Fruit fly (Drosophila melanogaster) whole organism, embryonic: ENCODE measurements around the gene hdly.

Source experiments
- Abd-B ChIP-seq: fragments of 200-800 bp; sonication (Bioruptor generic); optimal IDR thresholded peaks from 2 replicates; lab custom pipeline; 2018; ENCODE audit warnings: missing biosample characterization, mild to moderate bottlenecking, missing genetic modification characterization, moderate library complexity
- Blimp-1 ChIP-seq: fragments of 200-800 bp; sonication (Bioruptor generic); optimal IDR thresholded peaks from 3 replicates; lab custom pipeline; 2018; ENCODE audit warnings: missing biosample characterization, missing genetic modification characterization, mild to moderate bottlenecking, moderate library complexity, missing genetic modification reagents
- CG10366 ChIP-seq: fragments of 200-800 bp; sonication (Bioruptor generic); IDR thresholded peaks from 2 replicates; pipeline ENCODE4 v1.3.6; 2022; ENCODE audit warnings: missing biosample characterization, missing genetic modification characterization
- CG11093 ChIP-seq: fragments of 200-800 bp; sonication (Bioruptor generic); IDR thresholded peaks from 3 replicates; pipeline ENCODE4 v1.3.6; 2022; ENCODE audit warnings: missing biosample characterization, missing genetic modification characterization
- CG11398 ChIP-seq: fragments of 200-800 bp; sonication (Bioruptor generic); optimal IDR thresholded peaks from 2 replicates; lab custom pipeline; 2016; ENCODE audit warnings: missing biosample characterization, missing genetic modification characterization
- CG11695 ChIP-seq: fragments of 200-800 bp; sonication (Bioruptor generic); IDR thresholded peaks from 3 replicates; pipeline ENCODE4 v1.3.6; 2022; ENCODE audit warnings: missing biosample characterization, missing genetic modification characterization
- CG12391 ChIP-seq: fragments of 200-800 bp; sonication (Bioruptor generic); optimal IDR thresholded peaks from 3 replicates; lab custom pipeline; 2018; ENCODE audit warnings: missing biosample characterization, mild to moderate bottlenecking, missing genetic modification characterization, moderate library complexity
- CG13296 ChIP-seq: fragments of 200-800 bp; sonication (Bioruptor generic); optimal IDR thresholded peaks from 3 replicates; lab custom pipeline; 2018; ENCODE audit warnings: missing biosample characterization, mild to moderate bottlenecking, missing genetic modification characterization
- CG16813 ChIP-seq: fragments of 200-800 bp; sonication (Bioruptor generic); IDR thresholded peaks from 3 replicates; pipeline ENCODE4 v1.3.6; 2022; ENCODE audit warnings: missing biosample characterization, missing genetic modification characterization; ENCODE audit not compliant: partially characterized antibody
- CG2712 ChIP-seq: fragments of 200-800 bp; optimal IDR thresholded peaks from 3 replicates; lab custom pipeline; 2019; ENCODE audit warnings: missing biosample characterization, mild to moderate bottlenecking, missing genetic modification characterization, moderate library complexity
- CG30431 ChIP-seq: fragments of 200-800 bp; sonication (Bioruptor generic); optimal IDR thresholded peaks from 2 replicates; lab custom pipeline; 2017; ENCODE audit warnings: missing biosample characterization, missing genetic modification characterization
- CG32532 ChIP-seq: fragments of 200-800 bp; sonication (Bioruptor generic); IDR thresholded peaks from 2 replicates; pipeline ENCODE4 v1.3.6; 2022; ENCODE audit warnings: missing biosample characterization, missing genetic modification characterization
- CG32767 ChIP-seq: fragments of 200-800 bp; sonication (Bioruptor generic); IDR thresholded peaks from 2 replicates; pipeline ENCODE4 v1.3.6; 2022; ENCODE audit warnings: missing biosample characterization, missing genetic modification characterization
- CG4854 ChIP-seq: fragments of 200-800 bp; sonication (Bioruptor generic); optimal IDR thresholded peaks from 2 replicates; lab custom pipeline; 2016; ENCODE audit warnings: missing biosample characterization, missing genetic modification characterization, inconsistent platforms
- CG6175 ChIP-seq: fragments of 200-800 bp; sonication (Bioruptor generic); IDR thresholded peaks from 3 replicates; pipeline ENCODE4 v1.3.6; 2022; ENCODE audit warnings: missing biosample characterization, missing genetic modification characterization
- CG7357 ChIP-seq: fragments of 200-800 bp; sonication (Bioruptor generic); IDR thresholded peaks from 3 replicates; pipeline ENCODE4 v1.3.6; 2022; ENCODE audit warnings: missing biosample characterization, missing genetic modification characterization
- CG7372 ChIP-seq: fragments of 200-800 bp; sonication (Bioruptor generic); IDR thresholded peaks from 2 replicates; pipeline ENCODE4 v1.3.6; 2022; ENCODE audit warnings: missing biosample characterization, missing genetic modification characterization
- CG7987 ChIP-seq: fragments of 200-800 bp; sonication (Bioruptor generic); optimal IDR thresholded peaks from 2 replicates; lab custom pipeline; 2018; ENCODE audit warnings: missing biosample characterization, mild to moderate bottlenecking, missing genetic modification characterization, moderate library complexity
- Dip2 ChIP-seq: fragments of 200-800 bp; sonication (Bioruptor generic); IDR thresholded peaks from 2 replicates; pipeline ENCODE4 v1.3.6; 2022; ENCODE audit warnings: missing biosample characterization, missing genetic modification characterization
- Doc3 ChIP-seq: fragments of 200-800 bp; sonication (Bioruptor generic); IDR thresholded peaks from 3 replicates; pipeline ENCODE4 v1.3.6; 2022; ENCODE audit warnings: missing biosample characterization, missing genetic modification characterization; ENCODE audit not compliant: partially characterized antibody
- HLH3B ChIP-seq: fragments of 200-800 bp; sonication (Bioruptor generic); IDR thresholded peaks from 2 replicates; pipeline ENCODE4 v1.3.6; 2022; ENCODE audit warnings: missing biosample characterization, missing genetic modification characterization
- HLH4C ChIP-seq: fragments of 200-800 bp; sonication (Bioruptor generic); IDR thresholded peaks from 3 replicates; pipeline ENCODE4 v1.3.6; 2022; ENCODE audit warnings: missing biosample characterization, missing genetic modification characterization; ENCODE audit not compliant: partially characterized antibody
- Mad ChIP-seq: fragments of 200-800 bp; sonication (Bioruptor generic); optimal IDR thresholded peaks from 2 replicates; lab custom pipeline; 2016; ENCODE audit warnings: missing biosample characterization, missing genetic modification characterization
- Side ChIP-seq: fragments of 200-800 bp; sonication (Bioruptor generic); optimal IDR thresholded peaks from 2 replicates; lab custom pipeline; 2016; ENCODE audit warnings: missing biosample characterization, missing genetic modification characterization
- Vsx1 ChIP-seq: fragments of 200-800 bp; sonication (Bioruptor generic); optimal IDR thresholded peaks from 2 replicates; lab custom pipeline; 2017; ENCODE audit warnings: missing biosample characterization, mild to moderate bottlenecking, missing genetic modification characterization, missing genetic modification reagents
- YL-1 ChIP-seq: fragments of 200-800 bp; sonication (Bioruptor generic); optimal IDR thresholded peaks from 3 replicates; lab custom pipeline; 2017; ENCODE audit warnings: missing biosample characterization, mild to moderate bottlenecking, missing genetic modification characterization
- ash1 ChIP-seq: fragments of 200-800 bp; sonication (Bioruptor generic); optimal IDR thresholded peaks from 2 replicates; lab custom pipeline; 2018; ENCODE audit warnings: missing biosample characterization, mild to moderate bottlenecking, missing genetic modification characterization
- az2 ChIP-seq: fragments of 200-800 bp; sonication (Bioruptor generic); optimal IDR thresholded peaks from 3 replicates; lab custom pipeline; 2016; ENCODE audit warnings: missing biosample characterization, missing genetic modification characterization
- cato ChIP-seq: fragments of 200-800 bp; sonication (Bioruptor generic); optimal IDR thresholded peaks from 2 replicates; lab custom pipeline; 2016; ENCODE audit warnings: missing biosample characterization, missing genetic modification characterization, borderline replicate concordance
- disco-r ChIP-seq: fragments of 200-800 bp; sonication (Bioruptor generic); optimal IDR thresholded peaks from 2 replicates; lab custom pipeline; 2016; ENCODE audit warnings: missing biosample characterization, missing genetic modification characterization
- ewg ChIP-seq: fragments of 200-800 bp; sonication (Bioruptor generic); optimal IDR thresholded peaks from 3 replicates; lab custom pipeline; 2017; ENCODE audit warnings: mild to moderate bottlenecking, missing biosample characterization, missing genetic modification reagents, missing genetic modification characterization
- exex ChIP-seq: fragments of 200-800 bp; sonication (Bioruptor generic); optimal IDR thresholded peaks from 4 replicates; lab custom pipeline; 2018; ENCODE audit warnings: missing biosample characterization, mild to moderate bottlenecking, missing genetic modification characterization, moderate library complexity
- gsb ChIP-seq: fragments of 200-800 bp; sonication (Bioruptor generic); IDR thresholded peaks from 2 replicates; pipeline ENCODE4 v1.3.6; 2022; ENCODE audit warnings: missing biosample characterization, missing genetic modification characterization
- hkb ChIP-seq, 2 experiments: fragments of 200-800 bp in 1 of 2; fragments of >200 bp in 1 of 2; sonication (Bioruptor generic) in 1 of 2; IDR thresholded peaks in 1 of 2; optimal IDR thresholded peaks in 1 of 2; 2 replicates each; pipeline versions ENCODE4 v1.3.6 to Lab custom; 2017 to 2022; ENCODE audit warnings: missing biosample characterization in 1 of 2, missing genetic modification characterization in 1 of 2
- kay ChIP-seq: fragments of 200-800 bp; sonication (Bioruptor generic); optimal IDR thresholded peaks from 2 replicates; lab custom pipeline; 2016; ENCODE audit warnings: missing biosample characterization, missing genetic modification characterization
- klu ChIP-seq: fragments of 200-800 bp; sonication (Bioruptor generic); IDR thresholded peaks from 2 replicates; pipeline ENCODE4 v1.3.6; 2022; ENCODE audit warnings: missing biosample characterization, missing genetic modification characterization
- lbe ChIP-seq: fragments of 200-800 bp; sonication (Bioruptor generic); optimal IDR thresholded peaks from 2 replicates; lab custom pipeline; 2016; ENCODE audit warnings: missing biosample characterization, mild to moderate bottlenecking, missing genetic modification characterization
- lov ChIP-seq, 2 experiments: fragments of 200-800 bp in 1 of 2; fragments of >200 bp in 1 of 2; sonication (Bioruptor generic) in 1 of 2; IDR thresholded peaks in 1 of 2; optimal IDR thresholded peaks in 1 of 2; 2 replicates in 1 of 2; 3 replicates in 1 of 2; pipeline versions ENCODE4 v1.3.6 to Lab custom; 2017 to 2022; ENCODE audit warnings: missing biosample characterization in 1 of 2, missing genetic modification characterization in 1 of 2
- maf-S ChIP-seq: fragments of 200-800 bp; sonication (Bioruptor generic); optimal IDR thresholded peaks from 2 replicates; lab custom pipeline; 2016; ENCODE audit warnings: missing biosample characterization, missing genetic modification characterization
- nerfin-1 ChIP-seq: fragments of 200-800 bp; sonication (Bioruptor generic); optimal IDR thresholded peaks from 3 replicates; lab custom pipeline; 2019; ENCODE audit warnings: missing biosample characterization, mild to moderate bottlenecking, missing genetic modification characterization, moderate library complexity
- nerfin-2 ChIP-seq: fragments of 200-800 bp; sonication (Bioruptor generic); IDR thresholded peaks from 2 replicates; pipeline ENCODE4 v1.3.6; 2022; ENCODE audit warnings: missing biosample characterization, missing genetic modification characterization; ENCODE audit not compliant: partially characterized antibody
- odd ChIP-seq: fragments of 200-800 bp; sonication (Bioruptor generic); optimal IDR thresholded peaks from 2 replicates; lab custom pipeline; 2017; ENCODE audit warnings: missing biosample characterization, mild to moderate bottlenecking, missing genetic modification characterization
- pb ChIP-seq: fragments of 200-800 bp; sonication (Bioruptor generic); optimal IDR thresholded peaks from 3 replicates; lab custom pipeline; 2016; ENCODE audit warnings: missing biosample characterization, missing genetic modification characterization
- sisA ChIP-seq: fragments of 200-800 bp; sonication (Bioruptor generic); IDR thresholded peaks from 2 replicates; pipeline ENCODE4 v1.3.6; 2022; ENCODE audit warnings: missing biosample characterization, missing genetic modification characterization
- sqz ChIP-seq: fragments of 200-800 bp; sonication (Bioruptor generic); optimal IDR thresholded peaks from 3 replicates; lab custom pipeline; 2018; ENCODE audit warnings: missing biosample characterization, mild to moderate bottlenecking, missing genetic modification characterization
- tin ChIP-seq: fragments of 200-800 bp; sonication (Bioruptor generic); optimal IDR thresholded peaks from 3 replicates; lab custom pipeline; 2016; ENCODE audit warnings: missing biosample characterization, missing genetic modification characterization
- tup ChIP-seq: fragments of 200-800 bp; sonication (Bioruptor generic); optimal IDR thresholded peaks from 2 replicates; lab custom pipeline; 2016; ENCODE audit warnings: missing biosample characterization, mild to moderate bottlenecking, missing genetic modification characterization, moderate library complexity
- vfl ChIP-seq: fragments of 200-800 bp; sonication (Bioruptor generic); optimal IDR thresholded peaks from 2 replicates; lab custom pipeline; 2016; ENCODE audit warnings: missing biosample characterization, missing genetic modification characterization
- zen ChIP-seq: fragments of 200-800 bp; sonication (Bioruptor generic); optimal IDR thresholded peaks from 3 replicates; lab custom pipeline; 2018; ENCODE audit warnings: missing biosample characterization, mild to moderate bottlenecking, missing genetic modification characterization, moderate library complexity

The hdly gene

dm6 chr3R:20948448-20949174, 34.5 kb downstream of the hdly start, which contains the start of gene Atpalpha (continued):
- no peak for TF ChIP-seq nerfin-1 (tag; lab: Kevin White, UChicago)
- no peak for TF ChIP-seq gsb (GFP tag; lab: Robert Waterston, UW)
- no peak for TF ChIP-seq klu
- TF ChIP-seq CG16813 (GFP tag; lab: Robert Waterston, UW) = peak; percentile 95
- TF ChIP-seq az2 = no peak
- TF ChIP-seq Abd-B = no peak
- TF ChIP-seq HLH4C = peak; percentile 98
- TF ChIP-seq kay (GFP tag; lab: Kevin White, UChicago) = no peak
- peak; percentile 97 for TF ChIP-seq nerfin-2 (GFP tag; lab: Robert Waterston, UW)
- TF ChIP-seq sisA (GFP tag; lab: Robert Waterston, UW) = no peak
- TF ChIP-seq disco-r (GFP tag; lab: Kevin White, UChicago) = no peak
- TF ChIP-seq CG7372 (GFP tag; lab: Robert Waterston, UW) = no peak
- TF ChIP-seq lbe = no peak
- TF ChIP-seq Vsx1 (GFP tag; lab: Kevin White, UChicago) = no peak
- TF ChIP-seq ash1 (GFP tag; lab: Kevin White, UChicago) = no peak
- no peak for TF ChIP-seq Mad (GFP tag; lab: Kevin White, UChicago)
- TF ChIP-seq ewg (GFP tag; lab: Kevin White, UChicago) = no peak
- peak; percentile 42 for TF ChIP-seq odd (GFP tag; lab: Kevin White, UChicago)
- TF ChIP-seq CG32767 (GFP tag; lab: Robert Waterston, UW) = no peak
- TF ChIP-seq zen = peak; percentile 39
- no peak for TF ChIP-seq CG13296 (GFP tag; lab: Kevin White, UChicago)
- TF ChIP-seq CG32532 (GFP tag; lab: Robert Waterston, UW) = peak; percentile 30; the same call in 1 of the 2 replicates
- TF ChIP-seq Side (GFP tag; lab: Kevin White, UChicago) = no peak
- TF ChIP-seq CG11398 = no peak
- no peak for TF ChIP-seq CG10366 (GFP tag; lab: Robert Waterston, UW)
- no peak for TF ChIP-seq sqz (GFP tag; lab: Kevin White, UChicago)
- no peak for TF ChIP-seq Dip2
- TF ChIP-seq CG6175 = no peak
- no peak for TF ChIP-seq Blimp-1
- no peak for TF ChIP-seq CG11093 (GFP tag; lab: Robert Waterston, UW)
- TF ChIP-seq vfl = no peak
- TF ChIP-seq pb (GFP tag; lab: Kevin White, UChicago) = no peak
- TF ChIP-seq cato (GFP tag; lab: Kevin White, UChicago) = no peak
- TF ChIP-seq CG12391 (tag; lab: Kevin White, UChicago) = peak; percentile 60
- peak; percentile 94 for TF ChIP-seq Doc3 (GFP tag; lab: Robert Waterston, UW)
- no peak for TF ChIP-seq tin (GFP tag; lab: Kevin White, UChicago)
- TF ChIP-seq maf-S (GFP tag; lab: Kevin White, UChicago) = no peak
- TF ChIP-seq tup = no peak
- TF ChIP-seq YL-1 = peak; percentile 79
- TF ChIP-seq CG30431 (GFP tag; lab: Kevin White, UChicago) = no peak
- 0 out of 3 replicates have a peak, but pooled peaks have one; percentile 31 for TF ChIP-seq CG11695 (GFP tag; lab: Robert Waterston, UW)
- TF ChIP-seq exex (tag; lab: Kevin White, UChicago) = no peak
- TF ChIP-seq lov (optimal IDR thresholded peaks at IDR 0.05; lab: Kevin White, UChicago) = no peak
- TF ChIP-seq lov (GFP tag; IDR thresholded peaks at IDR 0.05; lab: Robert Waterston, UW) = no peak
- TF ChIP-seq CG7357 (GFP tag; lab: Robert Waterston, UW) = no peak
- TF ChIP-seq HLH3B (GFP tag; lab: Robert Waterston, UW) = no peak
- peak; percentile 36 for TF ChIP-seq CG7987 (GFP tag; lab: Kevin White, UChicago)
- peak; percentile 32 for TF ChIP-seq CG2712 (tag; lab: Kevin White, UChicago)
- TF ChIP-seq hkb (optimal IDR thresholded peaks at IDR 0.05; lab: Kevin White, UChicago) = no peak
- no peak for TF ChIP-seq hkb (GFP tag; IDR thresholded peaks at IDR 0.05; lab: Robert Waterston, UW)
- TF ChIP-seq CG4854 (GFP tag; lab: Kevin White, UChicago) = no peak
